Worm (Caenorhabditis elegans) whole organism, L4 larva: ENCODE results near the gene xol-1.
A peak's percentile ranks its signal among the peaks of the same experiment; 100 is the strongest.

Source experiments
- F10B5.3 ChIP-seq: sonication (generic microtip); optimal IDR thresholded peaks from 2 replicates; lab custom pipeline; 2016; ENCODE audit warnings: mild to moderate bottlenecking, missing genetic modification characterization, missing compliant biosample characterization
- T20F7.1 ChIP-seq: fragments of 200-800 bp; sonication (Bioruptor generic); optimal IDR thresholded peaks from 2 replicates; lab custom pipeline; 2018; ENCODE audit warnings: mild to moderate bottlenecking, missing genetic modification characterization, missing compliant biosample characterization
- Y75B8A.6 ChIP-seq: fragments of 200-800 bp; sonication (Bioruptor generic); IDR thresholded peaks from 2 replicates; pipeline ENCODE4 v1.3.6; 2022; ENCODE audit warnings: missing genetic modification reagents, missing genetic modification characterization, missing compliant biosample characterization
- ZK337.2 ChIP-seq: fragments of 200-800 bp; sonication (Bioruptor generic); IDR thresholded peaks from 2 replicates; pipeline ENCODE4 v1.3.6; 2022; ENCODE audit warnings: missing genetic modification reagents, missing genetic modification characterization, missing compliant biosample characterization
- aha-1 ChIP-seq: fragments of 150-350 bp; peaks from one replicate; lab custom pipeline; 2014; ENCODE audit warnings: missing biosample characterization, missing genetic modification characterization
- aly-2 ChIP-seq: sonication (generic microtip); optimal IDR thresholded peaks from 2 replicates; lab custom pipeline; 2018; ENCODE audit warnings: missing biosample characterization, missing genetic modification characterization
- ama-1 ChIP-seq: fragments of 150-350 bp; optimal IDR thresholded peaks from 2 replicates; lab custom pipeline; 2014; ENCODE audit warnings: inconsistent platforms, mixed read lengths
- arid-1 ChIP-seq: fragments of 200-800 bp; sonication (Bioruptor generic); conservative IDR thresholded peaks from 2 replicates; pipeline ENCODE4 v1.3.6; 2022; ENCODE audit warnings: missing genetic modification reagents, missing genetic modification characterization, missing compliant biosample characterization
- ceh-28 ChIP-seq: fragments of 150-350 bp; optimal IDR thresholded peaks from 2 replicates; lab custom pipeline; 2014; ENCODE audit warnings: missing biosample characterization, missing genetic modification reagents, missing genetic modification characterization
- ceh-32 ChIP-seq: sonication (generic microtip); optimal IDR thresholded peaks from 2 replicates; lab custom pipeline; 2016; ENCODE audit warnings: mild to moderate bottlenecking, missing genetic modification characterization, missing compliant biosample characterization; ENCODE audit not compliant: poor library complexity
- ceh-44 ChIP-seq: fragments of 200-800 bp; sonication (Bioruptor generic); IDR thresholded peaks from 2 replicates; pipeline ENCODE4 v1.3.6; 2022; ENCODE audit warnings: missing genetic modification reagents, missing genetic modification characterization, missing compliant biosample characterization
- ces-1 ChIP-seq: fragments of 150-350 bp; sonication (generic microtip); optimal IDR thresholded peaks from 4 replicates; lab custom pipeline; 2014; ENCODE audit warnings: missing biosample characterization, missing genetic modification reagents, missing genetic modification characterization
- daf-16 ChIP-seq, 3 experiments: sonication (generic microtip); optimal IDR thresholded peaks; 2 replicates each; lab custom pipeline; 2016 to 2017; ENCODE audit warnings: missing genetic modification characterization in 3 of 3, missing genetic modification reagents in 3 of 3, mild to moderate bottlenecking in 2 of 3, missing compliant biosample characterization in 2 of 3, missing biosample characterization in 1 of 3, moderate library complexity in 1 of 3
- daf-8 ChIP-seq: fragments of 200-800 bp; sonication (Bioruptor generic); IDR thresholded peaks from 2 replicates; pipeline ENCODE4 v1.3.6; 2022; ENCODE audit warnings: missing genetic modification characterization, missing compliant biosample characterization
- dmd-6 ChIP-seq: fragments of 200-800 bp; sonication (Bioruptor generic); IDR thresholded peaks from 2 replicates; pipeline ENCODE4 v1.3.6; 2022; ENCODE audit warnings: missing genetic modification reagents, missing genetic modification characterization, missing compliant biosample characterization
- dmd-8 ChIP-seq: fragments of 200-800 bp; sonication (Bioruptor generic); IDR thresholded peaks from 2 replicates; pipeline ENCODE4 v1.3.6; 2022; ENCODE audit warnings: missing genetic modification characterization, missing compliant biosample characterization
- dpl-1 ChIP-seq: fragments of 150-350 bp; optimal IDR thresholded peaks from 2 replicates; lab custom pipeline; 2014; ENCODE audit warnings: missing biosample characterization, missing genetic modification reagents, missing genetic modification characterization
- duxl-1 ChIP-seq: sonication (generic microtip); optimal IDR thresholded peaks from 2 replicates; lab custom pipeline; 2016; ENCODE audit warnings: mild to moderate bottlenecking, missing genetic modification characterization, moderate library complexity, missing compliant biosample characterization; ENCODE audit not compliant: poor library complexity
- egl-27 ChIP-seq: sonication (generic microtip); optimal IDR thresholded peaks from 3 replicates; lab custom pipeline; 2017; ENCODE audit warnings: missing biosample characterization, missing genetic modification reagents, missing genetic modification characterization
- fkh-10 ChIP-seq: fragments of 150-350 bp; optimal IDR thresholded peaks from 2 replicates; lab custom pipeline; 2014; ENCODE audit warnings: missing biosample characterization, missing genetic modification reagents, missing genetic modification characterization
- lim-7 ChIP-seq: fragments of 200-800 bp; sonication (Bioruptor generic); IDR thresholded peaks from 2 replicates; pipeline ENCODE4 v1.3.6; 2022; ENCODE audit warnings: missing genetic modification characterization, missing compliant biosample characterization
- lsy-2 ChIP-seq, 2 experiments: fragments of 150-350 bp in 1 of 2; sonication (generic microtip) in 1 of 2; optimal IDR thresholded peaks; 2 replicates each; lab custom pipeline; 2014 to 2017; ENCODE audit warnings: missing biosample characterization in 2 of 2, missing genetic modification characterization in 2 of 2
- mdl-1 ChIP-seq, 2 experiments: fragments of 150-350 bp in 1 of 2; sonication (generic microtip) in 1 of 2; optimal IDR thresholded peaks; 2 replicates each; lab custom pipeline; 2014 to 2017; ENCODE audit warnings: missing biosample characterization in 2 of 2, missing genetic modification characterization in 2 of 2
- mdt-29 ChIP-seq: fragments of 200-800 bp; sonication (Bioruptor generic); IDR thresholded peaks from 2 replicates; pipeline ENCODE4 v1.3.6; 2022; ENCODE audit warnings: missing genetic modification reagents, missing genetic modification characterization, missing compliant biosample characterization
- mep-1 ChIP-seq: fragments of 150-350 bp; sonication (generic microtip); optimal IDR thresholded peaks from 3 replicates; lab custom pipeline; 2014; ENCODE audit warnings: missing biosample characterization, missing genetic modification characterization
- mxl-2 ChIP-seq: fragments of 200-800 bp; sonication (Bioruptor generic); conservative IDR thresholded peaks from 2 replicates; pipeline ENCODE4 v1.3.6; 2022; ENCODE audit warnings: missing genetic modification reagents, missing genetic modification characterization, missing compliant biosample characterization
- nhr-10 ChIP-seq: fragments of 150-350 bp; optimal IDR thresholded peaks from 2 replicates; lab custom pipeline; 2014; ENCODE audit warnings: missing biosample characterization, missing genetic modification characterization
- nhr-102 ChIP-seq: sonication (generic microtip); optimal IDR thresholded peaks from 2 replicates; lab custom pipeline; 2016; ENCODE audit warnings: mild to moderate bottlenecking, missing genetic modification characterization, moderate library complexity, missing compliant biosample characterization
- nhr-111 ChIP-seq: fragments of 200-800 bp; sonication (Bioruptor generic); optimal IDR thresholded peaks from 2 replicates; lab custom pipeline; 2018; ENCODE audit warnings: mild to moderate bottlenecking, missing genetic modification characterization, missing compliant biosample characterization
- nhr-28 ChIP-seq: fragments of 150-350 bp; optimal IDR thresholded peaks from 2 replicates; lab custom pipeline; 2014; ENCODE audit warnings: missing biosample characterization, missing genetic modification characterization
- nhr-48 ChIP-seq: sonication (generic microtip); optimal IDR thresholded peaks from 2 replicates; lab custom pipeline; 2016; ENCODE audit warnings: mild to moderate bottlenecking, missing genetic modification characterization, missing compliant biosample characterization
- nhr-77 ChIP-seq: fragments of 150-350 bp; optimal IDR thresholded peaks from 2 replicates; lab custom pipeline; 2014; ENCODE audit warnings: missing biosample characterization, missing genetic modification characterization
- rbr-2 ChIP-seq: sonication (generic microtip); optimal IDR thresholded peaks from 2 replicates; lab custom pipeline; 2016; ENCODE audit warnings: missing genotype, missing genetic modification characterization, missing compliant biosample characterization
- sdz-12 ChIP-seq: fragments of 200-800 bp; sonication (Bioruptor generic); optimal IDR thresholded peaks from 2 replicates; lab custom pipeline; 2018; ENCODE audit warnings: mild to moderate bottlenecking, missing genetic modification characterization, missing compliant biosample characterization
- set-16 ChIP-seq: fragments of 200-800 bp; sonication (Bioruptor generic); IDR thresholded peaks from 2 replicates; pipeline ENCODE4 v1.3.6; 2022; ENCODE audit warnings: missing genetic modification reagents, missing genetic modification characterization, missing compliant biosample characterization
- snpc-1.2 ChIP-seq: fragments of 200-800 bp; sonication (Bioruptor generic); IDR thresholded peaks from 2 replicates; pipeline ENCODE4 v1.3.6; 2022; ENCODE audit warnings: missing genetic modification reagents, missing genetic modification characterization, missing compliant biosample characterization
- snpc-4 ChIP-seq: fragments of 150-350 bp; optimal IDR thresholded peaks from 2 replicates; lab custom pipeline; 2014; ENCODE audit warnings: missing biosample characterization, missing genetic modification characterization
- spr-1 ChIP-seq: sonication (generic microtip); optimal IDR thresholded peaks from 2 replicates; lab custom pipeline; 2016; ENCODE audit warnings: mild to moderate bottlenecking, missing genetic modification characterization, missing compliant biosample characterization
- unc-39 ChIP-seq: sonication (generic microtip); optimal IDR thresholded peaks from 2 replicates; lab custom pipeline; 2017; ENCODE audit warnings: missing biosample characterization, missing genetic modification characterization
- unc-62 ChIP-seq, 3 experiments: fragments of 150-350 bp in 1 of 3; sonication (generic microtip); optimal IDR thresholded peaks in 2 of 3; peaks in 1 of 3; 1 replicate in 1 of 3; 2 replicates in 2 of 3; lab custom pipeline; 2014 to 2017; ENCODE audit warnings: missing biosample characterization in 3 of 3, missing genetic modification characterization in 3 of 3, missing genetic modification reagents in 3 of 3, missing genotype in 1 of 3
- zfp-2 ChIP-seq: sonication (generic microtip); optimal IDR thresholded peaks from 2 replicates; lab custom pipeline; 2016; ENCODE audit warnings: mild to moderate bottlenecking, missing genetic modification characterization, missing compliant biosample characterization
- zfp-3 ChIP-seq: fragments of 200-800 bp; sonication (Bioruptor generic); conservative IDR thresholded peaks from 2 replicates; pipeline ENCODE4 v1.3.6; 2022; ENCODE audit warnings: missing genetic modification reagents, missing genetic modification characterization, missing compliant biosample characterization
- zip-11 ChIP-seq: fragments of 200-800 bp; sonication (Bioruptor generic); IDR thresholded peaks from 2 replicates; pipeline ENCODE4 v1.3.6; 2022; ENCODE audit warnings: missing genetic modification characterization, missing compliant biosample characterization
- ztf-11 ChIP-seq: fragments of 150-350 bp; optimal IDR thresholded peaks from 2 replicates; lab custom pipeline; 2014; ENCODE audit warnings: missing biosample characterization, missing genetic modification characterization
- ztf-7 ChIP-seq: fragments of 150-350 bp; optimal IDR thresholded peaks from 2 replicates; lab custom pipeline; 2014; ENCODE audit warnings: missing biosample characterization, missing genetic modification characterization

xol-1 gene

DNA sequence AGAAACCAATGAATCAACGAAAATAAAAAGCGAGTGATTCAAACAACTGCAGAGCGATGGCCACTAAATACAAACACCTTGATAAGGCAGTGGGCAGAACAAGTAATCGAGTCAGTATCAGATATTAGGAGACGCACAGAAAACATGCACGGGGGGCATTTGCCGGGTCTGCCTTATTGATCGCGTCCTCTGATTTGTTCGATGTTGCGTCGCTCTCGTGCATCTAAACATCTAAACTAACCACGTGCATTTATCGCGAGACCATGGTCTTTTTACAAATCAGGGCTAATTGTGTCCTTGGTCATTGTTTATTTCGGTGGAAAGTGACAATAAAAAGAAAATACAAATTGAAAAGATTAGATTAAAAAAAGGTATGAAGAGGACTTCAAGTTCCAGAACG, 42.8 kb downstream of the xol-1 start, which contains the start of gene K07E3.4 (continued):
- TF ChIP-seq Y75B8A.6 (GFP tag; lab: Robert Waterston, UW) = no peak
- TF ChIP-seq dpl-1 (GFP tag; lab: Kevin White, UChicago) = peak; percentile 15
- peak; percentile 22 for TF ChIP-seq spr-1 (tag; lab: Kevin White, UChicago)
- TF ChIP-seq ces-1 (GFP tag; lab: Kevin White, UChicago) = no peak

DNA sequence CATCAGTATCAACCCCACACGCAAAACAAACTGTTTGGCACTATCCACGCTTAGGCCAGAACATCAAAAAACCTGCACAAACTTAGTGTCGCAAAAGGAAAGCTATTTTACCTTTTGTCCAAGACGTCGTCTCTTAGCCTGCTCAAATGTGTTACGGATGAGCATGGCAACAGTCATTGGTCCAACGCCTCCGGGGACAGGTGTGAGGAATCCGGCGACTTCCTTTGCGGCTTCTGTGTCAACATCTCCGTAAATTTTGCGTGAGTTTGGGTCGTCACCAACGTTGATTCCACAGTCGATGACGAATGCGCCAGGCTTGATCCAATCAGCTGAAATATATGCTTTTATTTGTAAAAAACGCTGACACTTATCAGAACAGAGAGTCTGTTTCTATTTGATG, 43.6 kb downstream of the xol-1 start:
- no peak for TF ChIP-seq ceh-32 (tag; lab: Kevin White, UChicago)
- TF ChIP-seq daf-16 (GFP tag; optimal IDR thresholded peaks at IDR 0.05; lab: Kevin White, UChicago) = no peak
- TF ChIP-seq daf-16 (tag; optimal IDR thresholded peaks at IDR 0.05; lab: Kevin White, UChicago) = peak; percentile 2
- no peak for TF ChIP-seq unc-39 (tag; lab: Kevin White, UChicago)
- no peak for TF ChIP-seq unc-62 (GFP tag; optimal IDR thresholded peaks at IDR 0.05 in 1 of 2; lab: Kevin White, UChicago)
- no peak for TF ChIP-seq unc-62 (tag; optimal IDR thresholded peaks at IDR 0.05; lab: Kevin White, UChicago)
- no peak for TF ChIP-seq nhr-10 (tag; lab: Kevin White, UChicago)
- peak; percentile 16 for TF ChIP-seq nhr-28 (tag; lab: Kevin White, UChicago)
- TF ChIP-seq aha-1 (tag; lab: Kevin White, UChicago) = peak; percentile 97
- no peak for TF ChIP-seq lsy-2 (tag; optimal IDR thresholded peaks at IDR 0.05; lab: Kevin White, UChicago)
- no peak for TF ChIP-seq ztf-7 (tag; lab: Kevin White, UChicago)
- no peak for TF ChIP-seq lim-7

DNA sequence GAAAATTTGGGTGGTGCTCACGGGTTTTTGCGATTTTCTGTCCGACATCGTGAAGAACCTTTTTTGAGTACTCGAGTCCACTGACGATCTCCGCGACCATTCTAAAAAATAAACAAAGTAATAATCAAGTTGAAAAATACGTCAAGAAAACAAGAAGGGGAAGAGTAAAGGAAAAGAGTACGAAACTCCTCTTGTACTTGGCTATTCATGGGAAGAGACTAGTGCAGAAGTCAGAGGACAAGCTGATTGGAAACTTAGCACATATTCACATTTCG, 45.3 kb downstream of the xol-1 start, which contains the start of gene dao-3:
dao-3 (minus strand) TSS at position 101 of the 275 bp plus-strand sequence.
- no peak for TF ChIP-seq nhr-48
- TF ChIP-seq ama-1 (lab: Kevin White, UChicago) = no peak
- TF ChIP-seq mxl-2 (GFP tag; lab: Robert Waterston, UW) = no peak
- no peak for TF ChIP-seq mep-1 (tag; lab: Kevin White, UChicago)
- no peak for TF ChIP-seq fkh-10 (GFP tag; lab: Kevin White, UChicago)
- TF ChIP-seq zfp-2 (tag; lab: Kevin White, UChicago) = no peak
- TF ChIP-seq rbr-2 (tag; lab: Kevin White, UChicago) = no peak
- TF ChIP-seq sdz-12 (GFP tag; lab: Kevin White, UChicago) = no peak
- TF ChIP-seq mdt-29 = no peak
- TF ChIP-seq snpc-4 (tag; lab: Kevin White, UChicago) = no peak
- no peak for TF ChIP-seq egl-27 (tag; lab: Kevin White, UChicago)
- no peak for TF ChIP-seq daf-8 (GFP tag; lab: Robert Waterston, UW)
- TF ChIP-seq duxl-1 (tag; lab: Kevin White, UChicago) = no peak
- no peak for TF ChIP-seq set-16 (GFP tag; lab: Robert Waterston, UW)
- TF ChIP-seq lim-7 = no peak
- no peak for TF ChIP-seq F10B5.3

DNA sequence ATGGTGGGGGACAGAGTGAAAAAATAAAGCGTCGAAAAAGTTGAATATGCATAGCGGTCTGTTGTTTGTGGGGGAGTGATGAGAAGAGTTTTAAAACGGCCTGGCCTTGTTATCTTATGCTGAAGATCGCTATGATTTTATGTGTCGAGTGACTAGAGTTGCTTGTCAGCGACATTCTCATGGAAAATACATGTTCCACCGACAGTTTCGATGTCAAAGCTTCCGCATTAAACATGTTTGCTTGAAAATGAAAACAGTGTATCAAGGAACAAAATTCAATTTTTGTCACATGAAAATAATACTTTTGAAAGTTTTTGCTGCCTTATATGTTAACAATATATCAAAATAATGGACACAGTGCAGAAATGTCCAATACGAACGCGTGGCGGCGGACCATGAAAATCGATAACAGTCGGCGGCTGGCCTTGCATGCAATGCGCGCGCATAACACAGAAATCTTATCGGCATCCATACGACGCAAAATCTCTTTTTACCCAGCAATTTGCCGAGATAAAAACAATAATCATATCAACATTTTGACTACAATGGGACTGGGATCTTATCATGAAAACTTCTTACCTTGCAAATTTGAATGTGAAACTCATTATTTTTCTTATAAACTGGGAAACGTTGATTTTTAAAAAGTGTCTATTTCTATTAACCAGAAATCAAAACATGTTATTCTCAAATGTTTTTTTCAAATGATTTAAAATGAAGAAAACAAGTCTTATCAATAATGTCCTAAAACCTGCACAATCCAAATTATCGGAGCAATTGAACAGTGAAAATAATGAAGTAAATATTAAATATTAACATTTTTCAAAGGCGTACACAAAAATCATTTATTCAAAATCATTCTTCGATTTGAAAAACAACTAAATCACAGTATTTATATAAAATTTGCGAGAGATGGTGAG, 45.9 kb downstream of the xol-1 start:
- TF ChIP-seq aly-2 (tag; lab: Kevin White, UChicago) = no peak
- TF ChIP-seq T20F7.1 (GFP tag; lab: Kevin White, UChicago) = peak; percentile 2
- TF ChIP-seq mdl-1 (tag; optimal IDR thresholded peaks at IDR 0.05; lab: Kevin White, UChicago) = no peak
- TF ChIP-seq zip-11 (GFP tag; lab: Robert Waterston, UW) = no peak
- TF ChIP-seq zfp-3 (GFP tag; lab: Robert Waterston, UW) = peak; percentile 89; the same call in 1 of the 2 replicates
- no peak for TF ChIP-seq snpc-1.2 (GFP tag; lab: Robert Waterston, UW)
- TF ChIP-seq nhr-111 (GFP tag; lab: Kevin White, UChicago) = no peak
- peak; percentile 18 for TF ChIP-seq ceh-28 (tag; lab: Kevin White, UChicago)
- no peak for TF ChIP-seq rbr-2 (tag; lab: Kevin White, UChicago)
- TF ChIP-seq ZK337.2 = no peak
- no peak for TF ChIP-seq ceh-44 (GFP tag; lab: Robert Waterston, UW)
- no peak for TF ChIP-seq nhr-77
- TF ChIP-seq dmd-8 (GFP tag; lab: Robert Waterston, UW) = no peak
- no peak for TF ChIP-seq ztf-11
- TF ChIP-seq nhr-102 (tag; lab: Kevin White, UChicago) = no peak
- peak; percentile 87 for TF ChIP-seq aha-1 (tag; lab: Kevin White, UChicago)
- TF ChIP-seq dmd-6 (GFP tag; lab: Robert Waterston, UW) = peak; percentile 22; the same call in 1 of the 2 replicates
- no peak for TF ChIP-seq arid-1 (GFP tag; lab: Robert Waterston, UW)
- peak in 1 of 2 experiments; percentile 19 for TF ChIP-seq lsy-2 (tag; optimal IDR thresholded peaks at IDR 0.05; lab: Kevin White, UChicago)
